Worm (Caenorhabditis elegans): ENCODE results near the gene C32B5.18.

DNA sequence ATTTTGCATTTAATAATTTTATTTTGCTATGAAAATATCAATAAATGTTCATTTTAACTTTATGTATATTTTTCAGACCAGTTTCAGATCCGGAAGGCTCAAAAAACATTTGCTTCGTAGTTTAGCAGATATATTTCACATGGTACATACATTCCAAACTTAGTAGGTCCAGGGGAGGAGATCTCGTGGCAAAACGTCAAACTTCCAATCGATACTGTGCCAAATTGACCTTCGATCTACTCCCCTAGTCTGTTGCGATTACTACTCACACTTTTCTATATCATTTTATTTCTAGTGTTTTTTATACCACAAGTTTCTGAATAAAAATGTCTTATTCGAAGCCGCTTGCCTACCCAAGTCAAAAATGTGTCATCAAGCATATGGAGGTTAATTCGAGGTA is 48.6 kb upstream of the C32B5.18 start, which contains the start of gene fbxc-31:
- TF ChIP-seq ama-1 (optimal IDR thresholded peaks at IDR 0.05) (no peak), fkh-10 (GFP tag; optimal IDR thresholded peaks at IDR 0.05) (no peak), ztf-11 (tag; optimal IDR thresholded peaks at IDR 0.05) (no peak), elt-3 (tag; optimal IDR thresholded peaks at IDR 0.05) (no peak), mdl-1 (tag; optimal IDR thresholded peaks at IDR 0.05) (no peak), aly-2 (tag; optimal IDR thresholded peaks at IDR 0.05) (no peak), unc-30 (tag; optimal IDR thresholded peaks at IDR 0.05) (no peak), ceh-82 (tag; optimal IDR thresholded peaks at IDR 0.05) (no peak), mef-2 (tag; optimal IDR thresholded peaks at IDR 0.05) (no peak), snpc-4 (tag; optimal IDR thresholded peaks at IDR 0.05) (no peak), unc-62 (GFP tag; optimal IDR thresholded peaks at IDR 0.05) (no peak)

All from whole organism, L1 larva.